Fruit fly (Drosophila melanogaster): ENCODE data around the gene CG17834.

Gene CG17834

dm6 chr2L:8543102-8543501, 14.2 kb downstream of the CG17834 start (continued):
- TF ChIP-seq stwl (tag; optimal IDR thresholded peaks at IDR 0.05) = peak; percentile 67
- no peak for TF ChIP-seq bowl (GFP tag; IDR thresholded peaks at IDR 0.05)
- TF ChIP-seq CG2889 (GFP tag; IDR thresholded peaks at IDR 0.05) = no peak
- peak; percentile 10; the same call in 1 of the 3 replicates for TF ChIP-seq zfh1 (GFP tag; IDR thresholded peaks at IDR 0.05)
- TF ChIP-seq en (GFP tag; optimal IDR thresholded peaks at IDR 0.05) = no peak
- no peak for TF ChIP-seq pb (GFP tag; optimal IDR thresholded peaks at IDR 0.05)
- no peak for TF ChIP-seq aop (GFP tag; IDR thresholded peaks at IDR 0.05)
- TF ChIP-seq Sry-δ (GFP tag; optimal IDR thresholded peaks at IDR 0.05) = no peak
- no peak for TF ChIP-seq CG13894 (tag; optimal IDR thresholded peaks at IDR 0.05)
- TF ChIP-seq CG33557 (GFP tag; optimal IDR thresholded peaks at IDR 0.05) = peak; percentile 41
- TF ChIP-seq CG13123 (GFP tag; optimal IDR thresholded peaks at IDR 0.05) = no peak
- no peak for TF ChIP-seq sna (GFP tag; IDR thresholded peaks at IDR 0.05; ENCODE audit: partially characterized antibody)
- TF ChIP-seq onecut (GFP tag; IDR thresholded peaks at IDR 0.05) = peak; percentile 58
- TF ChIP-seq phol (tag; optimal IDR thresholded peaks at IDR 0.05) = no peak
- peak; percentile 34; the same call in 2 of the 3 replicates for TF ChIP-seq CG34224 (GFP tag; IDR thresholded peaks at IDR 0.05; ENCODE audit: partially characterized antibody)
- TF ChIP-seq CG17359 (tag; optimal IDR thresholded peaks at IDR 0.05) = peak; percentile 15
- peak in 1 of 2 experiments; percentile 30 for TF ChIP-seq Pdp1 (GFP tag; optimal IDR thresholded peaks at IDR 0.05)
- peak; percentile 7 for TF ChIP-seq CG11723 (GFP tag; optimal IDR thresholded peaks at IDR 0.05)
- TF ChIP-seq CG15514 (GFP tag; optimal IDR thresholded peaks at IDR 0.05) = peak; percentile 20

DNA sequence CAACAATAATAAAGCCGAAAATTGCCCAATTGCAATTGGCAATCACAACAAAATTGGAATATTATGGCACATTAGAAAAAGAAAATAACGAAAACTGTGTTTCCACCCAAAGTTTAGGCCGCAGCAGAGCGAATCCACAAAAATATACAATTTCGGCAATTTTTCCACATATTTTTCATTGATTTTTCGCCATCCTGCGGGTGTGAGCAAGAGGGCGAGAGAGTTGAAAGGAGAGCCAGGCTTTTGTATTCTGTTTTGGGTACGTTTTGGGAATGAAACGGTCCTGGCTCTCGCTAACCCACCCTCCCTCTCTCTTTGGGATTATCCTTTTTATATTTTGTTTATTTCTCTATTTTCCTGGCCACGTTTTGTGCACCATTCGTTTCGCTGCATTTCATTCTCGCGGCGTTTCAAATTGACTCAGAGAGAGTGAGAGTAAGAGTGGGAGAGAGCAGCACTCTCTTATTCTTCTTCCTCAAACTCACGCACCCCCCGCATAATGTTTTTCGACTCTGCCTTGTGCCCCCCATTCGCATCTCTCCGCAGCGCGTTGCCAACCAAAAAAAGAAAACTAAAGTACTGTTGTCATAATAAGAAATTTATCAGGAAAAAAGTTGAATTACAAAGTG, 14.9 kb downstream of the CG17834 start:
- TF ChIP-seq CG7271 (tag; optimal IDR thresholded peaks at IDR 0.05) (peak; percentile 22), crol (GFP tag; IDR thresholded peaks at IDR 0.05) (peak; percentile 87), CG1024 (GFP tag; IDR thresholded peaks at IDR 0.05) (no peak), CG4854 (GFP tag; optimal IDR thresholded peaks at IDR 0.05) (peak; percentile 39), Rx (GFP tag; IDR thresholded peaks at IDR 0.05) (no peak), ERR (GFP tag; optimal IDR thresholded peaks at IDR 0.05) (no peak), Taf1 (GFP tag; IDR thresholded peaks at IDR 0.05) (no peak), da (GFP tag; optimal IDR thresholded peaks at IDR 0.05) (no peak), Aef1 (GFP tag; IDR thresholded peaks at IDR 0.05) (no peak), CG9437 (GFP tag; optimal IDR thresholded peaks at IDR 0.05) (no peak), kay (GFP tag; optimal IDR thresholded peaks at IDR 0.05) (no peak), dan (GFP tag; IDR thresholded peaks at IDR 0.05) (no peak), repo (GFP tag; optimal IDR thresholded peaks at IDR 0.05) (no peak), CG10267 (tag; optimal IDR thresholded peaks at IDR 0.05) (no peak), dati (GFP tag; IDR thresholded peaks at IDR 0.05) (no peak), CG6854 (GFP tag; optimal IDR thresholded peaks at IDR 0.05) (no peak), org-1 (GFP tag; optimal IDR thresholded peaks at IDR 0.05) (no peak), CG14050 (GFP tag; IDR thresholded peaks at IDR 0.05) (no peak), Dad (GFP tag; optimal IDR thresholded peaks at IDR 0.05) (no peak), Ada2b (GFP tag; IDR thresholded peaks at IDR 0.05) (no peak), prd (optimal IDR thresholded peaks at IDR 0.05) (no peak), prd (GFP tag; IDR thresholded peaks at IDR 0.05) (no peak), pho (GFP tag; optimal IDR thresholded peaks at IDR 0.05) (no peak), insv (GFP tag; optimal IDR thresholded peaks at IDR 0.05) (no peak), CG7556 (GFP tag; optimal IDR thresholded peaks at IDR 0.05) (no peak), Mrtf (GFP tag; IDR thresholded peaks at IDR 0.05) (no peak), Dek (tag; optimal IDR thresholded peaks at IDR 0.05) (no peak), wdn (GFP tag; IDR thresholded peaks at IDR 0.05) (no peak), gsb-n (tag; optimal IDR thresholded peaks at IDR 0.05) (peak; percentile 72), CG30431 (GFP tag; optimal IDR thresholded peaks at IDR 0.05) (no peak), sima (GFP tag; optimal IDR thresholded peaks at IDR 0.05) (no peak), ab (GFP tag; optimal IDR thresholded peaks at IDR 0.05) (no peak), CG10274 (GFP tag; optimal IDR thresholded peaks at IDR 0.05) (no peak), CG13894 (tag; optimal IDR thresholded peaks at IDR 0.05) (no peak)
